Fruit fly (Drosophila melanogaster): ENCODE data around the gene mib2.

DNA sequence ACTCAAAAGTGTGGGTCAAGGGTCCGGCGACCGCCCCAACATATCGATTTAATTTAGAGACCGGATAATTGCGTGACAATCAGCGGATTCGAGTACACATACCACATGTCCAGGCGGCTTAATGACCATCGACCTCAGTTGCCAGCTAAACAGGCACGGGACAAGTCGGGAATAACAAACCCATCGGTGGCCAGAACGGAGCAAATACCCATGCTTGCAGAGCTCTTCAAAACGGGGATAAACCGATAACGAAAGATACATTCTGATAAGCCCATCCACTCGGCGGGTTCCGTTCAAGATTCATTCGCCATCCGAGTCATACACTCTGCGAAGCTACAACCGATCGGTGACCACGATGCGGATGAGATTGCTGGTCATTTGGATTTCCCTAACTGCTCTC, 43.5 kb upstream of the mib2 start, which contains the start of gene CG15169:
- no peak for TF ChIP-seq CG8301 (tag; optimal IDR thresholded peaks at IDR 0.05)
- no peak for TF ChIP-seq Pif1A (GFP tag; optimal IDR thresholded peaks at IDR 0.05)
- no peak for TF ChIP-seq CG4496 (GFP tag; IDR thresholded peaks at IDR 0.05)
- no peak for TF ChIP-seq Ets98B (GFP tag; IDR thresholded peaks at IDR 0.05)
- no peak for TF ChIP-seq CG12605 (GFP tag; IDR thresholded peaks at IDR 0.05)
- TF ChIP-seq EcR (GFP tag; optimal IDR thresholded peaks at IDR 0.05): peak; percentile 17
- no peak for TF ChIP-seq Pif1B (GFP tag; optimal IDR thresholded peaks at IDR 0.05)
- no peak for TF ChIP-seq CG34367 (tag; optimal IDR thresholded peaks at IDR 0.05)
